Fruit fly (Drosophila melanogaster): ENCODE data around the gene Hmgcr.
A peak's percentile ranks its signal among the peaks of the same experiment; 100 is the strongest.

The Hmgcr gene

dm6 chr3R:23757912-23758607 lies 24.9 kb downstream of the Hmgcr start, which contains the start of the genes PTPMT1 and Hrd3 (continued):
- TF ChIP-seq CG13775 (GFP tag; optimal IDR thresholded peaks at IDR 0.05) (peak; percentile 100), CG14710 (tag; optimal IDR thresholded peaks at IDR 0.05) (peak; percentile 98), btn (GFP tag; optimal IDR thresholded peaks at IDR 0.05) (peak; percentile 91), CG8478 (optimal IDR thresholded peaks at IDR 0.05) (no peak), CG34376 (GFP tag; optimal IDR thresholded peaks at IDR 0.05) (peak; percentile 99), slou (GFP tag; optimal IDR thresholded peaks at IDR 0.05) (peak; percentile 98), corto (GFP tag; optimal IDR thresholded peaks at IDR 0.05) (peak; percentile 93), stc (GFP tag; IDR thresholded peaks at IDR 0.05) (peak; percentile 92), gro (GFP tag; optimal IDR thresholded peaks at IDR 0.05) (peak; percentile 97), Scr (GFP tag; IDR thresholded peaks at IDR 0.05; ENCODE audit: partially characterized antibody) (0 out of 2 replicates have a peak, but pooled peaks have one; percentile 26), twi (tag; optimal IDR thresholded peaks at IDR 0.05) (peak; percentile 97), odd (GFP tag; optimal IDR thresholded peaks at IDR 0.05) (peak; percentile 99), run (tag; optimal IDR thresholded peaks at IDR 0.05) (peak; percentile 95), pan (optimal IDR thresholded peaks at IDR 0.05) (no peak), pan (GFP tag; optimal IDR thresholded peaks at IDR 0.05 in 1 of 2, IDR thresholded peaks at IDR 0.05 in 1 of 2) (peak in 1 of 2 experiments; percentile 93), Nf-YC (tag; optimal IDR thresholded peaks at IDR 0.05) (peak; percentile 93), Ada2b (GFP tag; IDR thresholded peaks at IDR 0.05) (peak; percentile 92), oc (tag; optimal IDR thresholded peaks at IDR 0.05) (peak; percentile 93), BEAF-32 (GFP tag; optimal IDR thresholded peaks at IDR 0.05) (peak; percentile 64), CG7987 (GFP tag; optimal IDR thresholded peaks at IDR 0.05) (peak; percentile 94), CG2199 (GFP tag; IDR thresholded peaks at IDR 0.05) (peak; percentile 78; the same call in 1 of the 3 replicates), zfh2 (GFP tag; optimal IDR thresholded peaks at IDR 0.05) (peak; percentile 99), CG10147 (GFP tag; optimal IDR thresholded peaks at IDR 0.05) (peak; percentile 98), CG9932 (GFP tag; IDR thresholded peaks at IDR 0.05) (peak; percentile 97), CG3726 (GFP tag; IDR thresholded peaks at IDR 0.05) (peak; percentile 93), CG5245 (GFP tag; optimal IDR thresholded peaks at IDR 0.05) (peak; percentile 97), zf30C (GFP tag; optimal IDR thresholded peaks at IDR 0.05) (peak; percentile 19), sna (GFP tag; IDR thresholded peaks at IDR 0.05; ENCODE audit: partially characterized antibody) (no peak), CG2678 (tag; optimal IDR thresholded peaks at IDR 0.05) (peak; percentile 99), jing (GFP tag; optimal IDR thresholded peaks at IDR 0.05) (peak; percentile 93), CG10959 (GFP tag; IDR thresholded peaks at IDR 0.05) (peak; percentile 92), CG11456 (GFP tag; IDR thresholded peaks at IDR 0.05) (peak; percentile 95), Mrtf (GFP tag; IDR thresholded peaks at IDR 0.05) (peak; percentile 95), sc (optimal IDR thresholded peaks at IDR 0.05) (no peak), sc (GFP tag; optimal IDR thresholded peaks at IDR 0.05) (peak; percentile 99), trh (GFP tag; optimal IDR thresholded peaks at IDR 0.05) (peak; percentile 97), psq (GFP tag; optimal IDR thresholded peaks at IDR 0.05) (peak; percentile 96), pho (GFP tag; optimal IDR thresholded peaks at IDR 0.05) (peak; percentile 98), chinmo (GFP tag; IDR thresholded peaks at IDR 0.05; ENCODE audit: partially characterized antibody) (0 out of 4 replicates have a peak, but pooled peaks have one; percentile 32), lov (optimal IDR thresholded peaks at IDR 0.05) (no peak), lov (GFP tag; IDR thresholded peaks at IDR 0.05) (peak; percentile 87), hb (GFP tag; IDR thresholded peaks at IDR 0.05; ENCODE audit: partially characterized antibody) (no peak), ttk (GFP tag; IDR thresholded peaks at IDR 0.05) (peak; percentile 94), Hmr (GFP tag; optimal IDR thresholded peaks at IDR 0.05) (peak; percentile 99), CG11398 (GFP tag; optimal IDR thresholded peaks at IDR 0.05) (peak; percentile 93), H2.0 (GFP tag; IDR thresholded peaks at IDR 0.05) (peak; percentile 89), br (optimal IDR thresholded peaks at IDR 0.05) (no peak), CG8388 (GFP tag; optimal IDR thresholded peaks at IDR 0.05) (peak; percentile 97), CG13123 (GFP tag; optimal IDR thresholded peaks at IDR 0.05) (peak; percentile 96), CG32532 (GFP tag; IDR thresholded peaks at IDR 0.05) (peak; percentile 96), nom (GFP tag; optimal IDR thresholded peaks at IDR 0.05) (peak; percentile 96)
